Fruit fly (Drosophila melanogaster): Measurements from ENCODE around the gene CG17122.

The CG17122 gene

dm6 chr3L:20296797-20297196, 21.7 kb upstream of the CG17122 start, which contains the start of gene FRG1:
Gene FRG1 (minus strand): TSS chr3L:20296971.
- TF ChIP-seq CG8478 (optimal IDR thresholded peaks at IDR 0.05) (no peak), EcR (GFP tag; optimal IDR thresholded peaks at IDR 0.05) (no peak), pan (optimal IDR thresholded peaks at IDR 0.05) (no peak), usp (GFP tag; optimal IDR thresholded peaks at IDR 0.05) (no peak), Dll (optimal IDR thresholded peaks at IDR 0.05) (no peak)

dm6 chr3L:20295095-20295494, 20.0 kb upstream of the CG17122 start, which contains the start of gene gogo:
Gene gogo (minus strand): TSS chr3L:20295133.
- no peak for TF ChIP-seq pan (optimal IDR thresholded peaks at IDR 0.05)
- no peak for TF ChIP-seq psq (optimal IDR thresholded peaks at IDR 0.05)
- no peak for TF ChIP-seq CG8478 (optimal IDR thresholded peaks at IDR 0.05)
- no peak for TF ChIP-seq EcR (GFP tag; optimal IDR thresholded peaks at IDR 0.05)

dm6 chr3L:20287046-20287445, 11.9 kb upstream of the CG17122 start:
- TF ChIP-seq psq (optimal IDR thresholded peaks at IDR 0.05) = no peak
- TF ChIP-seq CG8478 (optimal IDR thresholded peaks at IDR 0.05) = no peak
- no peak for TF ChIP-seq usp (GFP tag; optimal IDR thresholded peaks at IDR 0.05)
- TF ChIP-seq Dll (optimal IDR thresholded peaks at IDR 0.05) = no peak
- no peak for TF ChIP-seq pan (optimal IDR thresholded peaks at IDR 0.05)
- no peak for TF ChIP-seq EcR (GFP tag; optimal IDR thresholded peaks at IDR 0.05)

- TF ChIP-seq usp (GFP tag; optimal IDR thresholded peaks at IDR 0.05) (no peak), EcR (GFP tag; optimal IDR thresholded peaks at IDR 0.05) (no peak), Dll (optimal IDR thresholded peaks at IDR 0.05) (no peak), psq (optimal IDR thresholded peaks at IDR 0.05) (no peak), pan (optimal IDR thresholded peaks at IDR 0.05) (no peak), CG8478 (optimal IDR thresholded peaks at IDR 0.05) (no peak)
Observed at dm6 chr3L:20281254-20281653, 6.1 kb upstream of the CG17122 start.

- TF ChIP-seq pan (optimal IDR thresholded peaks at IDR 0.05) (no peak), usp (GFP tag; optimal IDR thresholded peaks at IDR 0.05) (no peak), psq (optimal IDR thresholded peaks at IDR 0.05) (no peak), CG8478 (optimal IDR thresholded peaks at IDR 0.05) (no peak), EcR (GFP tag; optimal IDR thresholded peaks at IDR 0.05) (no peak), Dll (optimal IDR thresholded peaks at IDR 0.05) (no peak)
Observed at dm6 chr3L:20276615-20277014, 1.5 kb upstream of the CG17122 start.

- TF ChIP-seq pan (optimal IDR thresholded peaks at IDR 0.05) = no peak
- no peak for TF ChIP-seq CG8478 (optimal IDR thresholded peaks at IDR 0.05)
- TF ChIP-seq usp (GFP tag; optimal IDR thresholded peaks at IDR 0.05) = no peak
- no peak for TF ChIP-seq EcR (GFP tag; optimal IDR thresholded peaks at IDR 0.05)
- TF ChIP-seq Dll (optimal IDR thresholded peaks at IDR 0.05) = no peak
- TF ChIP-seq psq (optimal IDR thresholded peaks at IDR 0.05) = no peak
Observed at dm6 chr3L:20275886-20276285, 751 bp upstream of the CG17122 start.

- no peak for TF ChIP-seq EcR (GFP tag; optimal IDR thresholded peaks at IDR 0.05)
- TF ChIP-seq psq (optimal IDR thresholded peaks at IDR 0.05) = no peak
- no peak for TF ChIP-seq Dll (optimal IDR thresholded peaks at IDR 0.05)
- no peak for TF ChIP-seq CG8478 (optimal IDR thresholded peaks at IDR 0.05)
- TF ChIP-seq pan (optimal IDR thresholded peaks at IDR 0.05) = no peak
- no peak for TF ChIP-seq usp (GFP tag; optimal IDR thresholded peaks at IDR 0.05)
Observed at dm6 chr3L:20265514-20265913, 9.6 kb downstream of the CG17122 start, which contains the start of gene CG32228. Gene CG32228 (plus strand): TSS chr3L:20265814.

- TF ChIP-seq Dll (optimal IDR thresholded peaks at IDR 0.05) = no peak
- no peak for TF ChIP-seq usp (GFP tag; optimal IDR thresholded peaks at IDR 0.05)
- TF ChIP-seq pan (optimal IDR thresholded peaks at IDR 0.05) = no peak
- TF ChIP-seq EcR (GFP tag; optimal IDR thresholded peaks at IDR 0.05) = no peak
- TF ChIP-seq CG8478 (optimal IDR thresholded peaks at IDR 0.05) = no peak
- TF ChIP-seq psq (optimal IDR thresholded peaks at IDR 0.05) = no peak
Observed at dm6 chr3L:20247513-20248173, 27.5 kb downstream of the CG17122 start, which contains the start of gene rdgC. Gene rdgC (plus strand): TSS chr3L:20248080.

dm6 chr3L:20241987-20242982, 32.9 kb downstream of the CG17122 start:
- TF ChIP-seq usp (GFP tag; optimal IDR thresholded peaks at IDR 0.05) (no peak), psq (optimal IDR thresholded peaks at IDR 0.05) (no peak), EcR (GFP tag; optimal IDR thresholded peaks at IDR 0.05) (no peak), Dll (optimal IDR thresholded peaks at IDR 0.05) (no peak), CG8478 (optimal IDR thresholded peaks at IDR 0.05) (no peak), pan (optimal IDR thresholded peaks at IDR 0.05) (no peak)

dm6 chr3L:20241163-20241970, 33.8 kb downstream of the CG17122 start, which contains the start of the genes CG6951 and CG17233:
Gene CG6951 (plus strand): TSS chr3L:20241267.
Gene CG17233 (minus strand): TSS chr3L:20241903.
- TF ChIP-seq CG8478 (optimal IDR thresholded peaks at IDR 0.05) (no peak), psq (optimal IDR thresholded peaks at IDR 0.05) (no peak), EcR (GFP tag; optimal IDR thresholded peaks at IDR 0.05) (no peak), pan (optimal IDR thresholded peaks at IDR 0.05) (no peak)

dm6 chr3L:20240753-20241152, 34.4 kb downstream of the CG17122 start, which contains the start of gene Clc:
Gene Clc (plus strand): TSS chr3L:20241053.
- TF ChIP-seq usp (GFP tag; optimal IDR thresholded peaks at IDR 0.05) (no peak), EcR (GFP tag; optimal IDR thresholded peaks at IDR 0.05) (no peak), CG8478 (optimal IDR thresholded peaks at IDR 0.05) (no peak)

Measured in whole organism.